Worm (Caenorhabditis elegans) whole organism, early embryonic: ENCODE data around the gene rpoa-12.

Experiments used
- ama-1 ChIP-seq: fragments of 150-350 bp; optimal IDR thresholded peaks from 2 replicates; lab custom pipeline; 2014
- ceh-36 ChIP-seq: sonication (generic microtip); optimal IDR thresholded peaks from 2 replicates; lab custom pipeline; 2016; ENCODE audit warnings: missing genetic modification characterization, inconsistent platforms, missing compliant biosample characterization
- ets-7 ChIP-seq: sonication (generic microtip); optimal IDR thresholded peaks from 2 replicates; lab custom pipeline; 2016; ENCODE audit warnings: missing genotype, missing genetic modification characterization, missing compliant biosample characterization
- hmg-4 ChIP-seq: fragments of 200-800 bp; sonication (Bioruptor generic); optimal IDR thresholded peaks from 2 replicates; lab custom pipeline; 2018; ENCODE audit warnings: mild to moderate bottlenecking, missing genetic modification characterization, missing compliant biosample characterization
- scrt-1 ChIP-seq: fragments of 200-800 bp; sonication (Bioruptor generic); IDR thresholded peaks from 2 replicates; pipeline ENCODE4 v1.3.6; 2022; ENCODE audit warnings: missing genetic modification characterization, missing compliant biosample characterization
- sea-1 ChIP-seq: fragments of 200-800 bp; sonication (Bioruptor generic); conservative IDR thresholded peaks from 2 replicates; pipeline ENCODE4 v1.3.6; 2022; ENCODE audit warnings: missing genetic modification characterization, missing compliant biosample characterization

- TF ChIP-seq hmg-4 (no peak), ama-1 (no peak), ceh-36 (tag; lab: Kevin White, UChicago) (no peak), ets-7 (tag; lab: Kevin White, UChicago) (no peak), scrt-1 (no peak), sea-1 (GFP tag; lab: Robert Waterston, UW) (no peak)
Measured at ce11 chrV:14446453-14446852, 23.3 kb upstream of the rpoa-12 start.
